Worm (Caenorhabditis elegans) whole organism, L1 larva: ENCODE data around the gene C13A10.2.

Experiments used
- elt-2 ChIP-seq: sonication (generic microtip); optimal IDR thresholded peaks from 2 replicates; lab custom pipeline; 2016; ENCODE audit warnings: missing genetic modification characterization, mild to moderate bottlenecking, inconsistent platforms, missing compliant biosample characterization, missing genetic modification reagents
- lin-35 ChIP-seq, 2 experiments: fragments of 150-350 bp; optimal IDR thresholded peaks; 2 replicates each; lab custom pipeline; 2014; ENCODE audit warnings: missing biosample characterization in 2 of 2, missing genetic modification characterization in 2 of 2, missing genetic modification reagents in 2 of 2
- pqm-1 ChIP-seq: sonication (generic microtip); optimal IDR thresholded peaks from 3 replicates; lab custom pipeline; 2017; ENCODE audit warnings: missing biosample characterization, missing genetic modification characterization
- rnt-1 ChIP-seq: sonication (generic microtip); optimal IDR thresholded peaks from 2 replicates; lab custom pipeline; 2016; ENCODE audit warnings: mild to moderate bottlenecking, missing genetic modification characterization, moderate library complexity, missing compliant biosample characterization
- unc-62 ChIP-seq: fragments of 150-350 bp; optimal IDR thresholded peaks from 2 replicates; lab custom pipeline; 2014; ENCODE audit warnings: missing biosample characterization, missing genetic modification reagents, missing genetic modification characterization

ce11 chrII:1343748-1344147 lies 14.1 kb downstream of the C13A10.2 start:
- TF ChIP-seq lin-35 (GFP tag; optimal IDR thresholded peaks at IDR 0.05; lab: Kevin White, UChicago) (no peak), pqm-1 (no peak), unc-62 (no peak), rnt-1 (tag; lab: Kevin White, UChicago) (no peak), elt-2 (tag; lab: Kevin White, UChicago) (no peak)
